Worm (Caenorhabditis elegans) whole organism, late embryonic: Measurements from ENCODE around the gene C15C8.6.

Experiments used
- C08G9.2 ChIP-seq: sonication (generic microtip); optimal IDR thresholded peaks from 2 replicates; lab custom pipeline; 2016; ENCODE audit warnings: mild to moderate bottlenecking, missing genetic modification characterization, moderate library complexity, missing compliant biosample characterization
- C38D4.7 ChIP-seq: fragments of 200-800 bp; sonication (Bioruptor generic); optimal IDR thresholded peaks from 2 replicates; lab custom pipeline; 2018; ENCODE audit warnings: mild to moderate bottlenecking, missing genetic modification characterization, moderate library complexity, missing compliant biosample characterization
- K02D7.2 ChIP-seq: sonication (generic microtip); optimal IDR thresholded peaks from 2 replicates; lab custom pipeline; 2017; ENCODE audit warnings: mild to moderate bottlenecking, missing genetic modification characterization, missing compliant biosample characterization
- K09A11.1 ChIP-seq: sonication (generic microtip); optimal IDR thresholded peaks from 2 replicates; lab custom pipeline; 2017; ENCODE audit warnings: antibody characterized with exemption, mild to moderate bottlenecking, missing genetic modification characterization, missing compliant biosample characterization; ENCODE audit not compliant: insufficient read depth
- Y22D7AL.16 ChIP-seq: sonication (generic microtip); optimal IDR thresholded peaks from 2 replicates; lab custom pipeline; 2016; ENCODE audit warnings: missing genetic modification characterization, missing compliant biosample characterization
- ahr-1 ChIP-seq: sonication (generic microtip); optimal IDR thresholded peaks from 2 replicates; lab custom pipeline; 2016; ENCODE audit warnings: missing genetic modification characterization, missing compliant biosample characterization
- ama-1 ChIP-seq: fragments of 150-350 bp; optimal IDR thresholded peaks from 2 replicates; lab custom pipeline; 2014
- ceh-18 ChIP-seq: sonication (generic microtip); optimal IDR thresholded peaks from 2 replicates; lab custom pipeline; 2016; ENCODE audit warnings: missing genetic modification characterization, missing compliant biosample characterization
- ceh-19 ChIP-seq: fragments of 200-800 bp; sonication (Bioruptor generic); optimal IDR thresholded peaks from 2 replicates; lab custom pipeline; 2018; ENCODE audit warnings: mild to moderate bottlenecking, missing genetic modification characterization, missing compliant biosample characterization
- ceh-2 ChIP-seq: sonication (generic microtip); optimal IDR thresholded peaks from 2 replicates; lab custom pipeline; 2016; ENCODE audit warnings: missing genotype, missing genetic modification characterization, missing compliant biosample characterization
- ceh-24 ChIP-seq: sonication (generic microtip); optimal IDR thresholded peaks from 2 replicates; lab custom pipeline; 2016; ENCODE audit warnings: mild to moderate bottlenecking, missing genetic modification characterization, missing compliant biosample characterization
- ceh-31 ChIP-seq: sonication (generic microtip); optimal IDR thresholded peaks from 2 replicates; lab custom pipeline; 2016; ENCODE audit warnings: missing genetic modification characterization, missing compliant biosample characterization
- ceh-34 ChIP-seq: sonication (generic microtip); optimal IDR thresholded peaks from 2 replicates; lab custom pipeline; 2016; ENCODE audit warnings: mild to moderate bottlenecking, missing genetic modification characterization, missing compliant biosample characterization
- ceh-45 ChIP-seq: fragments of 200-800 bp; sonication (Bioruptor generic); IDR thresholded peaks from 2 replicates; pipeline ENCODE4 v1.3.6; 2022; ENCODE audit warnings: missing genetic modification reagents, missing genetic modification characterization, missing compliant biosample characterization
- ceh-48 ChIP-seq: sonication (generic microtip); optimal IDR thresholded peaks from 2 replicates; lab custom pipeline; 2016; ENCODE audit warnings: missing genetic modification characterization, inconsistent platforms, missing compliant biosample characterization
- ceh-6 ChIP-seq: fragments of 200-800 bp; sonication (Bioruptor generic); optimal IDR thresholded peaks from 2 replicates; lab custom pipeline; 2018; ENCODE audit warnings: mild to moderate bottlenecking, missing genetic modification characterization, missing compliant biosample characterization
- ceh-9 ChIP-seq: sonication (generic microtip); optimal IDR thresholded peaks from 2 replicates; lab custom pipeline; 2016; ENCODE audit warnings: mild to moderate bottlenecking, missing genetic modification characterization, inconsistent platforms, missing compliant biosample characterization
- che-1 ChIP-seq: sonication (generic microtip); optimal IDR thresholded peaks from 2 replicates; lab custom pipeline; 2016; ENCODE audit warnings: mild to moderate bottlenecking, missing genetic modification characterization, missing compliant biosample characterization
- dmd-4 ChIP-seq: sonication (generic microtip); optimal IDR thresholded peaks from 2 replicates; lab custom pipeline; 2016; ENCODE audit warnings: borderline replicate concordance, missing genetic modification characterization, missing compliant biosample characterization
- dve-1 ChIP-seq: sonication (generic microtip); optimal IDR thresholded peaks from 2 replicates; lab custom pipeline; 2017; ENCODE audit warnings: antibody characterized with exemption, mild to moderate bottlenecking, missing genetic modification characterization, missing compliant biosample characterization
- elt-2 ChIP-seq: sonication (generic microtip); optimal IDR thresholded peaks from 2 replicates; lab custom pipeline; 2016; ENCODE audit warnings: missing genetic modification reagents, missing genetic modification characterization, missing compliant biosample characterization
- elt-4 ChIP-seq: sonication (generic microtip); optimal IDR thresholded peaks from 2 replicates; lab custom pipeline; 2016; ENCODE audit warnings: missing genetic modification characterization, missing compliant biosample characterization
- eyg-1 ChIP-seq: sonication (generic microtip); optimal IDR thresholded peaks from 2 replicates; lab custom pipeline; 2016; ENCODE audit warnings: missing genotype, missing genetic modification characterization, missing compliant biosample characterization
- fax-1 ChIP-seq: sonication (generic microtip); optimal IDR thresholded peaks from 2 replicates; lab custom pipeline; 2016; ENCODE audit warnings: missing genotype, missing genetic modification characterization, missing compliant biosample characterization
- fkh-10 ChIP-seq: fragments of 150-350 bp; optimal IDR thresholded peaks from 2 replicates; lab custom pipeline; 2014; ENCODE audit warnings: missing biosample characterization, missing genetic modification reagents, missing genetic modification characterization
- fkh-6 ChIP-seq: sonication (generic microtip); optimal IDR thresholded peaks from 2 replicates; lab custom pipeline; 2016; ENCODE audit warnings: missing genetic modification characterization, missing compliant biosample characterization
- gmeb-2 ChIP-seq: sonication (generic microtip); optimal IDR thresholded peaks from 2 replicates; lab custom pipeline; 2016; ENCODE audit warnings: missing genetic modification characterization, inconsistent platforms, missing compliant biosample characterization
- hlh-13 ChIP-seq: fragments of 200-800 bp; sonication (Bioruptor generic); optimal IDR thresholded peaks from 2 replicates; lab custom pipeline; 2018; ENCODE audit warnings: mild to moderate bottlenecking, missing genetic modification characterization, missing compliant biosample characterization
- hlh-15 ChIP-seq: sonication (generic microtip); optimal IDR thresholded peaks from 2 replicates; lab custom pipeline; 2016; ENCODE audit warnings: missing genetic modification characterization, missing compliant biosample characterization
- hlh-30 ChIP-seq: sonication (generic microtip); optimal IDR thresholded peaks from 2 replicates; lab custom pipeline; 2017; ENCODE audit warnings: antibody characterized with exemption, missing genetic modification characterization, missing compliant biosample characterization; ENCODE audit not compliant: insufficient read depth
- hlh-6 ChIP-seq: sonication (generic microtip); optimal IDR thresholded peaks from 2 replicates; lab custom pipeline; 2016; ENCODE audit warnings: missing genotype, missing genetic modification characterization, missing compliant biosample characterization
- hlh-8 ChIP-seq: sonication (generic microtip); optimal IDR thresholded peaks from 2 replicates; lab custom pipeline; 2016; ENCODE audit warnings: missing genotype, missing genetic modification characterization, missing compliant biosample characterization
- lim-6 ChIP-seq: sonication (generic microtip); optimal IDR thresholded peaks from 2 replicates; lab custom pipeline; 2016; ENCODE audit warnings: missing genetic modification characterization, missing compliant biosample characterization
- lin-11 ChIP-seq: fragments of 200-800 bp; sonication (Bioruptor generic); optimal IDR thresholded peaks from 2 replicates; lab custom pipeline; 2018; ENCODE audit warnings: mild to moderate bottlenecking, missing genetic modification characterization, missing compliant biosample characterization
- mec-3 ChIP-seq: sonication (generic microtip); optimal IDR thresholded peaks from 2 replicates; lab custom pipeline; 2016; ENCODE audit warnings: borderline replicate concordance, missing genetic modification characterization, missing compliant biosample characterization
- nfya-1 ChIP-seq: sonication (generic microtip); optimal IDR thresholded peaks from 2 replicates; lab custom pipeline; 2017; ENCODE audit warnings: missing genetic modification characterization, mild to moderate bottlenecking, missing compliant biosample characterization, antibody characterized with exemption, moderate library complexity
- nhr-232 ChIP-seq: sonication (generic microtip); optimal IDR thresholded peaks from 2 replicates; lab custom pipeline; 2016; ENCODE audit warnings: missing genetic modification characterization, missing compliant biosample characterization
- pat-9 ChIP-seq: fragments of 200-800 bp; sonication (Bioruptor generic); optimal IDR thresholded peaks from 2 replicates; lab custom pipeline; 2018; ENCODE audit warnings: mild to moderate bottlenecking, missing genetic modification characterization, moderate library complexity, missing compliant biosample characterization
- pax-1 ChIP-seq: fragments of 150-350 bp; optimal IDR thresholded peaks from 2 replicates; lab custom pipeline; 2014; ENCODE audit warnings: missing biosample characterization, missing genetic modification characterization
- pha-2 ChIP-seq: sonication (generic microtip); optimal IDR thresholded peaks from 2 replicates; lab custom pipeline; 2017; ENCODE audit warnings: mild to moderate bottlenecking, missing genetic modification characterization, missing compliant biosample characterization
- ref-2 ChIP-seq: sonication (generic microtip); optimal IDR thresholded peaks from 2 replicates; lab custom pipeline; 2016; ENCODE audit warnings: missing genetic modification characterization, missing compliant biosample characterization
- rnt-1 ChIP-seq: sonication (generic microtip); optimal IDR thresholded peaks from 2 replicates; lab custom pipeline; 2016; ENCODE audit warnings: missing genetic modification characterization, missing compliant biosample characterization
- sdc-2 ChIP-seq: sonication (generic microtip); optimal IDR thresholded peaks from 2 replicates; lab custom pipeline; 2016; ENCODE audit warnings: missing genotype, missing genetic modification characterization, missing compliant biosample characterization
- sox-4 ChIP-seq: sonication (generic microtip); optimal IDR thresholded peaks from 2 replicates; lab custom pipeline; 2017; ENCODE audit warnings: mild to moderate bottlenecking, missing genetic modification characterization, inconsistent platforms, missing compliant biosample characterization
- syd-9 ChIP-seq: sonication (generic microtip); optimal IDR thresholded peaks from 2 replicates; lab custom pipeline; 2016; ENCODE audit warnings: mild to moderate bottlenecking, missing genetic modification characterization, moderate library complexity, missing compliant biosample characterization
- tbx-2 ChIP-seq: sonication (generic microtip); optimal IDR thresholded peaks from 2 replicates; lab custom pipeline; 2016; ENCODE audit warnings: missing genetic modification characterization, missing compliant biosample characterization
- tbx-7 ChIP-seq: sonication (generic microtip); optimal IDR thresholded peaks from 2 replicates; lab custom pipeline; 2016; ENCODE audit warnings: missing genotype, missing genetic modification characterization, missing compliant biosample characterization
- unc-42 ChIP-seq: sonication (generic microtip); optimal IDR thresholded peaks from 2 replicates; lab custom pipeline; 2016; ENCODE audit warnings: missing genotype, missing genetic modification characterization, missing compliant biosample characterization
- unc-55 ChIP-seq: sonication (generic microtip); optimal IDR thresholded peaks from 2 replicates; lab custom pipeline; 2017; ENCODE audit warnings: missing biosample characterization, missing genetic modification reagents, missing genetic modification characterization
- unc-86 ChIP-seq: sonication (generic microtip); optimal IDR thresholded peaks from 2 replicates; lab custom pipeline; 2016; ENCODE audit warnings: missing genetic modification characterization, missing compliant biosample characterization
- ztf-16 ChIP-seq: sonication (generic microtip); optimal IDR thresholded peaks from 2 replicates; lab custom pipeline; 2017; ENCODE audit warnings: missing genetic modification characterization, missing compliant biosample characterization

The C15C8.6 gene

DNA sequence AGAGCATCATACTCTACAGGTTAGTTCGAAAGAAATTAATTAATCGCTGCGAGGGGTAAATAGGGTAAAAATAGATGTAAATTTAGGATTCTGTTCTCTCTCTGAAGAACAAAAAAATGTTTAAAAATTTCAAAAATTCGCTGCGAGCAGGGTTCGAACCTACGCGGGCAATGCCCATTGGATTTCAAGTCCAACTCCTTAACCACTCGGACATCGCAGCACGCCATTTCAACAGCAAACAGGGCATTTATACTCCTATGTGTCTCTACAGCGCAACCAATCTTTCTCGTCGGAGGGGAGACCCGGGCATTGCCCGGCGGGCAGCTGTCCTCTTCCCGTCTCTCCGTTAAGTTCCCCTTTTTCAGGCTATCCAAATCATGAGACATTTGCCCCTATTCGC lies 28.9 kb upstream of the C15C8.6 start (continued):
- peak; percentile 30 for TF ChIP-seq hlh-30
- peak; percentile 86 for TF ChIP-seq hlh-15 (tag; lab: Kevin White, UChicago)
- TF ChIP-seq fax-1 (tag; lab: Kevin White, UChicago) = peak; percentile 88
- peak; percentile 86 for TF ChIP-seq lin-11
- peak; percentile 83 for TF ChIP-seq eyg-1 (tag; lab: Kevin White, UChicago)
- peak; percentile 89 for TF ChIP-seq nhr-232 (tag; lab: Kevin White, UChicago)
- peak; percentile 95 for TF ChIP-seq ceh-19 (GFP tag; lab: Kevin White, UChicago)
- TF ChIP-seq hlh-6 (tag; lab: Kevin White, UChicago) = peak; percentile 96
- TF ChIP-seq ceh-48 (tag; lab: Kevin White, UChicago) = peak; percentile 77
- TF ChIP-seq ceh-2 (tag; lab: Kevin White, UChicago) = peak; percentile 82
- peak; percentile 96 for TF ChIP-seq ceh-45 (GFP tag; lab: Robert Waterston, UW)
- peak; percentile 92 for TF ChIP-seq ceh-6 (GFP tag; lab: Kevin White, UChicago)
- TF ChIP-seq gmeb-2 (tag; lab: Kevin White, UChicago) = peak; percentile 92
- TF ChIP-seq C08G9.2 (tag; lab: Kevin White, UChicago) = peak; percentile 80
- TF ChIP-seq dve-1 = peak; percentile 81
- peak; percentile 93 for TF ChIP-seq Y22D7AL.16
- TF ChIP-seq rnt-1 (tag; lab: Kevin White, UChicago) = peak; percentile 69
- TF ChIP-seq ceh-31 = peak; percentile 73
- TF ChIP-seq elt-4 (tag; lab: Kevin White, UChicago) = peak; percentile 84
- peak; percentile 84 for TF ChIP-seq ceh-9 (tag; lab: Kevin White, UChicago)
- peak; percentile 89 for TF ChIP-seq ceh-34 (tag; lab: Kevin White, UChicago)
- TF ChIP-seq unc-86 (tag; lab: Kevin White, UChicago) = peak; percentile 88
- peak; percentile 7 for TF ChIP-seq pax-1 (tag; lab: Kevin White, UChicago)
- peak; percentile 75 for TF ChIP-seq lim-6
- TF ChIP-seq dmd-4 = peak; percentile 80
- peak; percentile 81 for TF ChIP-seq fkh-10 (GFP tag; lab: Kevin White, UChicago)
- peak; percentile 94 for TF ChIP-seq sox-4 (tag; lab: Kevin White, UChicago)
- TF ChIP-seq ztf-16 (tag; lab: Kevin White, UChicago) = peak; percentile 91
- TF ChIP-seq tbx-2 = peak; percentile 85
- peak; percentile 80 for TF ChIP-seq hlh-13
- TF ChIP-seq syd-9 (tag; lab: Kevin White, UChicago) = peak; percentile 92
- TF ChIP-seq sdc-2 (tag; lab: Kevin White, UChicago) = peak; percentile 73
- TF ChIP-seq pha-2 (tag; lab: Kevin White, UChicago) = peak; percentile 92
- peak; percentile 67 for TF ChIP-seq ahr-1 (tag; lab: Kevin White, UChicago)
- peak; percentile 87 for TF ChIP-seq pat-9 (tag; lab: Kevin White, UChicago)
- peak; percentile 90 for TF ChIP-seq che-1 (tag; lab: Kevin White, UChicago)
- TF ChIP-seq K02D7.2 (tag; lab: Kevin White, UChicago) = peak; percentile 88
- TF ChIP-seq elt-2 (tag; lab: Kevin White, UChicago) = peak; percentile 96
- TF ChIP-seq ceh-18 = peak; percentile 75
- no peak for TF ChIP-seq tbx-7
- TF ChIP-seq mec-3 (tag; lab: Kevin White, UChicago) = no peak
- TF ChIP-seq fkh-6 (tag; lab: Kevin White, UChicago) = peak; percentile 92
- TF ChIP-seq C38D4.7 = peak; percentile 89
- TF ChIP-seq nfya-1 = peak; percentile 69
- no peak for TF ChIP-seq ama-1 (lab: Kevin White, UChicago)
- no peak for TF ChIP-seq unc-55 (GFP tag; lab: Kevin White, UChicago)
- peak; percentile 51 for TF ChIP-seq hlh-8 (tag; lab: Kevin White, UChicago)
- peak; percentile 47 for TF ChIP-seq ceh-24 (tag; lab: Kevin White, UChicago)
- TF ChIP-seq K09A11.1 (tag; lab: Kevin White, UChicago) = peak; percentile 68
- TF ChIP-seq unc-42 (tag; lab: Kevin White, UChicago) = peak; percentile 68
- TF ChIP-seq ref-2 (tag; lab: Kevin White, UChicago) = peak; percentile 91
- TF ChIP-seq, all 69 proteins: peak for 61
